Worm (Caenorhabditis elegans): Measurements from ENCODE around the gene D2021.4.
A peak's percentile ranks its signal among the peaks of the same experiment; 100 is the strongest.

D2021.4 gene

DNA sequence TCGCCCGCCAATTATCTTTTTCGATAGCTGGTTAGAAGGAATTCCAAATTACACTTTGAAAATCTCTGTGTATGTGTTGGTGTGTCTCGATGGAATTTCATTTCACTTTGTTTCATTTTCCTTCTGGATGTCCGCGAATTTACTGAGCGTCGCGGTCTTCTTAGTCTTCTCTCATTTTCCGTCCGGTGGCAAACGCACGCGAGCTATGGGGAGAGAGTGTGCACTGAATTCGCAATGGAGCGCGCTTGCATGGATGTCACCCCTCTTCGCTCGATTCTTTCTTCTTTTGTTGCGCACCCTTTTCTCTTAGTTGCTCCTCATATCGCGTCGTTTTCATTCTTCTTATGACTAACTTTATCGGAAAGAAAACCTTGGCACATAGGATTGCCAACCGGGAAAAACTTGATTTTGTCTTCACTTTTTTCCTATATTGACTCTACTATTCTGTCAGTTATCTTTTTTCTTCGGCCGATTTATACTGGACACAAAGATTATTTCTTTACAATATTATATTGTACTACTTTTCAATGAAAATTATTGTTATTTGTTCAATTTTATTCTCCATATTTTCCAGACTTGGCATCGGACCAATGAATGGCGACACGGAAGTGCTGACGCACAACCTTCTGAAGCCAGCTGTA lies 2.9 kb upstream of the D2021.4 start, which contains the start of gene dhhc-14 (continued):
- TF ChIP-seq sma-9 (GFP tag; optimal IDR thresholded peaks at IDR 0.05): peak; percentile 12
- no peak for TF ChIP-seq sma-9 (tag; optimal IDR thresholded peaks at IDR 0.05)

DNA sequence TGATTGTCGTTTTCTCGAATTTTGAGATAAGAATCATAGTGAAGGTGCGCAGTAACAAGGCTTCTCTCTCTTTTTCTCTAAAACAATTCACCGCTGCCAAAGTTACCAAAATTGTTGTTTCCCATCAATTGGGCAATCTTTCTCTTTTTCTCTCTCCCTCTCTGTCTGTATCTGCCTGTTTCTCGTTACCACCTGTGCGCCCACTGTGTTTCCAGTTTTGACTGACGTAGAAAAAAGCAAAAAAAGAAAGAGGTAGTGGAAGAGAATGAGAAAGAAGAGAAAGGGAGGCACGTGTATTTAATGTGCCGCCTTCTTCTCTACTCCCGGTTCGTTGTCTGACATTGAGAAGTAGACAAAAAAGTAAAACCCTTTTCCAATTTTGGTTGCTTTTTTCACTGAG lies 1.2 kb upstream of the D2021.4 start:
- peak; percentile 47 for TF ChIP-seq gmeb-1 (tag; optimal IDR thresholded peaks at IDR 0.05)
- no peak for TF ChIP-seq ama-1 (optimal IDR thresholded peaks at IDR 0.05)
- TF ChIP-seq elt-1 (tag; optimal IDR thresholded peaks at IDR 0.05): no peak
- TF ChIP-seq nhr-77 (tag; optimal IDR thresholded peaks at IDR 0.05): no peak
- TF ChIP-seq elt-3 (tag; optimal IDR thresholded peaks at IDR 0.05): no peak
- TF ChIP-seq C34F6.9 (tag; optimal IDR thresholded peaks at IDR 0.05): peak; percentile 68
- TF ChIP-seq nhr-21 (tag; optimal IDR thresholded peaks at IDR 0.05): peak; percentile 66
- no peak for TF ChIP-seq nhr-237 (tag; optimal IDR thresholded peaks at IDR 0.05)
- no peak for TF ChIP-seq lin-39 (tag; optimal IDR thresholded peaks at IDR 0.05)
- TF ChIP-seq blmp-1 (tag; optimal IDR thresholded peaks at IDR 0.05; ENCODE audit: insufficient read depth): peak; percentile 94
- no peak for TF ChIP-seq nhr-11 (tag; optimal IDR thresholded peaks at IDR 0.05)
- TF ChIP-seq nhr-23 (tag; optimal IDR thresholded peaks at IDR 0.05): no peak
- no peak for TF ChIP-seq zag-1 (tag; optimal IDR thresholded peaks at IDR 0.05)
- no peak for TF ChIP-seq ztf-4 (tag; optimal IDR thresholded peaks at IDR 0.05)
- peak; percentile 66 for TF ChIP-seq fos-1 (tag; optimal IDR thresholded peaks at IDR 0.05)
- TF ChIP-seq mdl-1 (tag; optimal IDR thresholded peaks at IDR 0.05): peak; percentile 49 to 88
- TF ChIP-seq unc-62 (GFP tag; optimal IDR thresholded peaks at IDR 0.05): no peak
- no peak for TF ChIP-seq Y55F3AM.14 (GFP tag; optimal IDR thresholded peaks at IDR 0.05)
- TF ChIP-seq ztf-11 (tag; optimal IDR thresholded peaks at IDR 0.05): no peak
- peak; percentile 41 for TF ChIP-seq lin-13 (GFP tag; optimal IDR thresholded peaks at IDR 0.05)
- TF ChIP-seq mab-5 (tag; optimal IDR thresholded peaks at IDR 0.05): no peak
- TF ChIP-seq sem-4 (tag; optimal IDR thresholded peaks at IDR 0.05): peak; percentile 41
- no peak for TF ChIP-seq ZK546.5 (tag; optimal IDR thresholded peaks at IDR 0.05)
- no peak for TF ChIP-seq alr-1 (tag; optimal IDR thresholded peaks at IDR 0.05)
- no peak for TF ChIP-seq skn-1 (tag; optimal IDR thresholded peaks at IDR 0.05)
- peak; percentile 80 for TF ChIP-seq crh-2 (tag; optimal IDR thresholded peaks at IDR 0.05)
- peak; percentile 40 for TF ChIP-seq egl-27 (tag; optimal IDR thresholded peaks at IDR 0.05)
- TF ChIP-seq nhr-10 (tag; optimal IDR thresholded peaks at IDR 0.05): no peak
- TF ChIP-seq nhr-6 (tag; optimal IDR thresholded peaks at IDR 0.05): peak; percentile 73
- no peak for TF ChIP-seq mbf-1 (tag; optimal IDR thresholded peaks at IDR 0.05)
- TF ChIP-seq R02D3.7 (tag; optimal IDR thresholded peaks at IDR 0.05): no peak
- peak; percentile 72 for TF ChIP-seq nhr-129 (tag; optimal IDR thresholded peaks at IDR 0.05)
- TF ChIP-seq unc-55 (GFP tag; optimal IDR thresholded peaks at IDR 0.05): no peak
- peak; percentile 64 for TF ChIP-seq F13H6.1 (tag; optimal IDR thresholded peaks at IDR 0.05)
- no peak for TF ChIP-seq aly-2 (tag; optimal IDR thresholded peaks at IDR 0.05)
- TF ChIP-seq ceh-16 (tag; optimal IDR thresholded peaks at IDR 0.05): peak; percentile 77
- no peak for TF ChIP-seq unc-39 (tag; optimal IDR thresholded peaks at IDR 0.05)
- peak; percentile 95 for TF ChIP-seq nhr-25 (tag; optimal IDR thresholded peaks at IDR 0.05)
- no peak for TF ChIP-seq peb-1 (tag; optimal IDR thresholded peaks at IDR 0.05)
- TF ChIP-seq lin-11 (tag; optimal IDR thresholded peaks at IDR 0.05): no peak
- TF ChIP-seq nhr-12 (tag; optimal IDR thresholded peaks at IDR 0.05): no peak
- peak; percentile 70 for TF ChIP-seq sma-3 (GFP tag; optimal IDR thresholded peaks at IDR 0.05)
- TF ChIP-seq ztf-1 (GFP tag; conservative IDR thresholded peaks at IDR 0.05): no peak
- peak in 1 of 2 experiments; percentile 40 for TF ChIP-seq lsy-2 (tag; optimal IDR thresholded peaks at IDR 0.05)
- no peak for TF ChIP-seq snpc-4 (tag; optimal IDR thresholded peaks at IDR 0.05)
- no peak for TF ChIP-seq dmd-4 (tag; optimal IDR thresholded peaks at IDR 0.05)
- peak; percentile 82 for TF ChIP-seq sma-9 (GFP tag; optimal IDR thresholded peaks at IDR 0.05)
- TF ChIP-seq sma-9 (tag; optimal IDR thresholded peaks at IDR 0.05): no peak
- no peak for TF ChIP-seq ceh-82 (tag; optimal IDR thresholded peaks at IDR 0.05)

All from whole organism, L2 larva.